Fruit fly (Drosophila melanogaster): ENCODE data around the gene CG33169.

- TF ChIP-seq CG7786 (GFP tag; optimal IDR thresholded peaks at IDR 0.05), result peak; percentile 100
- TF ChIP-seq tx (GFP tag; optimal IDR thresholded peaks at IDR 0.05), result peak; percentile 100
- no peak for TF ChIP-seq hbn (GFP tag; IDR thresholded peaks at IDR 0.05; ENCODE audit: partially characterized antibody)
- peak; percentile 100 for TF ChIP-seq CG2712 (tag; optimal IDR thresholded peaks at IDR 0.05)
- TF ChIP-seq CG6654 (GFP tag; optimal IDR thresholded peaks at IDR 0.05), result peak; percentile 96
- TF ChIP-seq CG8089 (GFP tag; optimal IDR thresholded peaks at IDR 0.05), result peak; percentile 100
- TF ChIP-seq kay (GFP tag; optimal IDR thresholded peaks at IDR 0.05), result peak; percentile 100
- TF ChIP-seq CG4328 (GFP tag; optimal IDR thresholded peaks at IDR 0.05), result peak; percentile 98
- peak; percentile 100 for TF ChIP-seq CG9727 (GFP tag; optimal IDR thresholded peaks at IDR 0.05)
- TF ChIP-seq Spps (tag; optimal IDR thresholded peaks at IDR 0.05), result peak; percentile 100
Measured at dm6 chr3L:22878723-22879343, 15.2 kb downstream of the CG33169 start, which contains the start of the genes Chro and Ssl1.
